Fruit fly (Drosophila melanogaster) whole organism, adult: ENCODE data around the gene Uxt.

Experiments
- CG11617 ChIP-seq: fragments of 200-800 bp; sonication (Bioruptor generic); optimal IDR thresholded peaks from 2 replicates; lab custom pipeline; 2017; ENCODE audit warnings: mild to moderate bottlenecking, missing biosample characterization, missing genetic modification reagents, missing genetic modification characterization
- CG12768 ChIP-seq: fragments of 200-800 bp; sonication (Bioruptor generic); optimal IDR thresholded peaks from 2 replicates; lab custom pipeline; 2017; ENCODE audit warnings: missing biosample characterization, missing genetic modification characterization, mild to moderate bottlenecking, moderate library complexity, missing genetic modification reagents
- CG14711 ChIP-seq: fragments of 200-800 bp; sonication (Bioruptor generic); optimal IDR thresholded peaks from 2 replicates; lab custom pipeline; 2018; ENCODE audit warnings: missing biosample characterization, mild to moderate bottlenecking, missing genetic modification characterization, moderate library complexity
- CG1620 ChIP-seq: fragments of 200-800 bp; sonication (Bioruptor generic); optimal IDR thresholded peaks from 2 replicates; lab custom pipeline; 2016; ENCODE audit warnings: missing biosample characterization, missing genetic modification characterization
- CG33017 ChIP-seq: fragments of 200-800 bp; sonication (Bioruptor generic); optimal IDR thresholded peaks from 2 replicates; lab custom pipeline; 2018; ENCODE audit warnings: missing biosample characterization, mild to moderate bottlenecking, missing genetic modification characterization, moderate library complexity
- CG5204 ChIP-seq: fragments of 200-800 bp; sonication (Bioruptor generic); optimal IDR thresholded peaks from 2 replicates; lab custom pipeline; 2016; ENCODE audit warnings: missing biosample characterization, missing genetic modification characterization
- CG7045 ChIP-seq: fragments of 200-800 bp; sonication (Bioruptor generic); optimal IDR thresholded peaks from 2 replicates; lab custom pipeline; 2017; ENCODE audit warnings: missing biosample characterization, mild to moderate bottlenecking, missing genetic modification characterization
- CG7101 ChIP-seq: fragments of 200-800 bp; sonication (Bioruptor generic); optimal IDR thresholded peaks from 2 replicates; lab custom pipeline; 2018; ENCODE audit warnings: missing biosample characterization, mild to moderate bottlenecking, missing genetic modification characterization, moderate library complexity
- Clk ChIP-seq: fragments of 200-800 bp; sonication (Bioruptor generic); optimal IDR thresholded peaks from 2 replicates; lab custom pipeline; 2017; ENCODE audit warnings: missing biosample characterization, missing genetic modification characterization
- Crg-1 ChIP-seq: fragments of 200-800 bp; sonication (Bioruptor generic); optimal IDR thresholded peaks from 2 replicates; lab custom pipeline; 2016; ENCODE audit warnings: missing biosample characterization, missing genetic modification characterization
- Hr96 ChIP-seq: fragments of 200-800 bp; sonication (Bioruptor generic); optimal IDR thresholded peaks from 2 replicates; lab custom pipeline; 2016; ENCODE audit warnings: missing biosample characterization, missing genetic modification characterization
- Mnt ChIP-seq: fragments of 200-800 bp; sonication (Bioruptor generic); optimal IDR thresholded peaks from 2 replicates; lab custom pipeline; 2016; ENCODE audit warnings: missing biosample characterization, mild to moderate bottlenecking, missing genetic modification characterization
- bab1 ChIP-seq: fragments of 200-800 bp; sonication (Bioruptor generic); optimal IDR thresholded peaks from 3 replicates; lab custom pipeline; 2019; ENCODE audit warnings: missing biosample characterization, mild to moderate bottlenecking, missing genetic modification characterization, moderate library complexity
- cic ChIP-seq: fragments of 200-800 bp; sonication (Bioruptor generic); optimal IDR thresholded peaks from 2 replicates; lab custom pipeline; 2017; ENCODE audit warnings: missing biosample characterization, mild to moderate bottlenecking, missing genetic modification characterization, moderate library complexity
- cnc ChIP-seq, 2 experiments: fragments of >200 bp; optimal IDR thresholded peaks; 2 replicates each; lab custom pipeline; 2017
- kay ChIP-seq: fragments of 200-800 bp; sonication (Bioruptor generic); peaks from one replicate; lab custom pipeline; 2016; ENCODE audit warnings: missing biosample characterization, missing genetic modification characterization, borderline replicate concordance
- ovo ChIP-seq: fragments of 200-800 bp; sonication (Bioruptor generic); optimal IDR thresholded peaks from 2 replicates; lab custom pipeline; 2016; ENCODE audit warnings: missing biosample characterization, missing genetic modification characterization
- pad ChIP-seq: fragments of 200-800 bp; sonication (Bioruptor generic); optimal IDR thresholded peaks from 3 replicates; lab custom pipeline; 2017; ENCODE audit warnings: missing biosample characterization, missing genetic modification characterization, mild to moderate bottlenecking, moderate library complexity, missing genetic modification reagents
- tj ChIP-seq: fragments of 200-800 bp; sonication (Bioruptor generic); optimal IDR thresholded peaks from 3 replicates; lab custom pipeline; 2017; ENCODE audit warnings: missing biosample characterization, mild to moderate bottlenecking, missing genetic modification characterization, moderate library complexity
- toe ChIP-seq: fragments of 200-800 bp; sonication (Bioruptor generic); optimal IDR thresholded peaks from 2 replicates; lab custom pipeline; 2016; ENCODE audit warnings: missing biosample characterization, missing genetic modification characterization

The Uxt gene

dm6 chr2L:15271757-15272589 lies 15.6 kb downstream of the Uxt start, which contains the start of gene Cul3:
Gene Cul3 (minus strand): TSS chr2L:15272024.
- TF ChIP-seq Mnt (GFP tag; lab: Kevin White, UChicago) (no peak), CG11617 (GFP tag; lab: Kevin White, UChicago) (peak; percentile 30), Hr96 (GFP tag; lab: Kevin White, UChicago) (no peak), CG33017 (tag; lab: Kevin White, UChicago) (no peak), Clk (GFP tag; lab: Kevin White, UChicago) (no peak), CG1620 (GFP tag; lab: Kevin White, UChicago) (no peak), Crg-1 (GFP tag; lab: Kevin White, UChicago) (peak; percentile 9), cic (GFP tag; lab: Kevin White, UChicago) (no peak), pad (GFP tag; lab: Kevin White, UChicago) (no peak), bab1 (GFP tag; lab: Kevin White, UChicago) (no peak), CG7045 (GFP tag; lab: Kevin White, UChicago) (no peak), cnc (optimal IDR thresholded peaks at IDR 0.05; lab: Kevin White, UChicago) (no peak), CG5204 (no peak), CG7101 (tag; lab: Kevin White, UChicago) (peak; percentile 47), ovo (GFP tag; lab: Kevin White, UChicago) (no peak), CG14711 (tag; lab: Kevin White, UChicago) (peak; percentile 37), tj (GFP tag; lab: Kevin White, UChicago) (peak; percentile 4), CG12768 (no peak), toe (GFP tag; lab: Kevin White, UChicago) (no peak), kay (GFP tag; lab: Kevin White, UChicago) (no peak)

dm6 chr2L:15273521-15274123 lies 17.2 kb downstream of the Uxt start:
- TF ChIP-seq Clk (GFP tag; lab: Kevin White, UChicago): no peak
- no peak for TF ChIP-seq CG33017 (tag; lab: Kevin White, UChicago)
- TF ChIP-seq Crg-1 (GFP tag; lab: Kevin White, UChicago): no peak
- no peak for TF ChIP-seq tj (GFP tag; lab: Kevin White, UChicago)
- TF ChIP-seq cnc (optimal IDR thresholded peaks at IDR 0.05; lab: Kevin White, UChicago): no peak
- TF ChIP-seq bab1 (GFP tag; lab: Kevin White, UChicago): no peak
- no peak for TF ChIP-seq Hr96 (GFP tag; lab: Kevin White, UChicago)
- TF ChIP-seq CG14711 (tag; lab: Kevin White, UChicago): no peak

- no peak for TF ChIP-seq kay (GFP tag; lab: Kevin White, UChicago)
- peak; percentile 22 for TF ChIP-seq CG12768
- TF ChIP-seq cic (GFP tag; lab: Kevin White, UChicago): peak; percentile 5
- peak; percentile 18 for TF ChIP-seq CG33017 (tag; lab: Kevin White, UChicago)
These were observed 17.9 kb downstream of the Uxt start for dm6 chr2L:15274292-15274691.

DNA sequence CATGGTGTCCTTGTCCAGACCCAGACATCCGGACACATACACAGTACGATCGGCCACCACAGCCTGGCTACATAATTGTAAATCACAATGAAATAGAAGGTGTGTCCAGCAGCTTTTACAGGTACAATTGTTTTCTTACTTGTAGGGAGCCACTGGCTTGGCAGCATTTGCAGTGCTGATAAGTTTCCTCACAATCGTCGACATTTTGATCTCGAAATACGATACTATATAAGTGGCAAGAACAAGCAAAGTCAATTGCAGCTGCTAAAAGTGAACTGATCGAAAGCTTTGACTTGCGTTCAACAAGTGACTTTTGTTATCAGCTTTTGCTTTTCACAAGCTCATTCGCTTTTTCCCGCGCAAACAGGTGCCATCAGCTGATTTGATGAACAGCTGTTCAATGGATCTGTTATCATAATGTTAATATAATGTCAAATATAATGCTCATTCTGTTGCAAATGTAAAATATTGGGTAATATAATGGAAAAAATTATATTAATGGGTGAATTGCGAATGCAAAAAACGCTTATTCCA lies 18.5 kb downstream of the Uxt start, which contains the start of gene UK114:
UK114 (minus strand) TSS at position 309 of the 534 bp plus-strand sequence.
- peak; percentile 61 for TF ChIP-seq bab1 (GFP tag; lab: Kevin White, UChicago)
- no peak for TF ChIP-seq CG33017 (tag; lab: Kevin White, UChicago)

DNA sequence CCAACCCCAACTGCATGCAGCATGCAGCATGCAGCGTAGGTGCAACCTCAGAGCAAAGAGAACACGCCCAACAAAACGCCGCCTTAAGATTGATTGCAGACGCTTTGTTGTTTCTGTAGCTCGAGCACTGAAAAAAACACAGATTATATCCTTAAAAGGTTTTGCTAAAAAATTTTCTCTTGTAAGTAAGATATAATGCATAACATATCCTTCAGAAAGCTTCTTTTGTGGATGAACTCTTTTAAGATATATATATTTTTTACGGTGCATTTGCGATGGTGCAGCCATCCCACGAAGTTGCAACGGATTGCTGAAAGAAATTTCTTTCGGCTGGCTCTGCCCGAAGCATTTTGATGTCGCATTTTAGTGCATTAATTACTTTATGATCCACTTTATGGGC lies 19.4 kb downstream of the Uxt start:
- peak; percentile 0 for TF ChIP-seq kay (GFP tag; lab: Kevin White, UChicago)
- no peak for TF ChIP-seq pad (GFP tag; lab: Kevin White, UChicago)
- no peak for TF ChIP-seq CG7045 (GFP tag; lab: Kevin White, UChicago)
- no peak for TF ChIP-seq Clk (GFP tag; lab: Kevin White, UChicago)
- TF ChIP-seq CG7101 (tag; lab: Kevin White, UChicago): no peak
- TF ChIP-seq ovo (GFP tag; lab: Kevin White, UChicago): no peak
- TF ChIP-seq cnc (optimal IDR thresholded peaks at IDR 0.05; lab: Kevin White, UChicago): no peak
- no peak for TF ChIP-seq tj (GFP tag; lab: Kevin White, UChicago)

DNA sequence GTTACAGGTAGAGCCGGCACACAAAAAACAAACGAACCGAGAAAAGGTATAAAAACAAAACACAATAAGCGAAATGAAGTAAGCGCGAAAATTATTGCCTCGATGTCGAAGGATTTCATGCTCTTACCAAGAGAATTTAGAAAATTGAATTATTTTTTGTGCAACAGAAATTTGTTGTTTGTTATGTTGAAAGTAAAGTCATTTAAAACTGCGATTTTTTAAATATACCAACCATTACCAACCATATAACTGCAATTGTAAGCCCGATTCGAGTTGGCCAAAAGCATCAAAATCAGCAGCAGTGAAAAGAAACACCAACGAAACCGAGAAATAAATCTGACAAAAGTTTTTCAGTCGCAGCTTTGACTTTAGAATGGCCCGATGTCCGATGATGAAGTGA lies 24.6 kb downstream of the Uxt start:
- TF ChIP-seq Hr96 (GFP tag; lab: Kevin White, UChicago) (no peak), kay (GFP tag; lab: Kevin White, UChicago) (no peak), CG14711 (tag; lab: Kevin White, UChicago) (no peak), CG7045 (GFP tag; lab: Kevin White, UChicago) (no peak), cic (GFP tag; lab: Kevin White, UChicago) (no peak), pad (GFP tag; lab: Kevin White, UChicago) (no peak), Crg-1 (GFP tag; lab: Kevin White, UChicago) (no peak), CG1620 (GFP tag; lab: Kevin White, UChicago) (no peak), bab1 (GFP tag; lab: Kevin White, UChicago) (no peak), toe (GFP tag; lab: Kevin White, UChicago) (no peak)
